Worm (Caenorhabditis elegans): ENCODE results near the gene F48F7.5.

Gene F48F7.5

ce11 chrX:13952347-13952746 is 23.1 kb upstream of the F48F7.5 start:
- TF ChIP-seq aha-1 (tag; optimal IDR thresholded peaks at IDR 0.05) (no peak), sptf-1 (tag; optimal IDR thresholded peaks at IDR 0.05) (no peak), pqm-1 (tag; optimal IDR thresholded peaks at IDR 0.05) (no peak), lsy-2 (tag; optimal IDR thresholded peaks at IDR 0.05) (no peak), nhr-90 (tag; optimal IDR thresholded peaks at IDR 0.05; ENCODE audit: poor library complexity) (no peak), efl-3 (GFP tag; optimal IDR thresholded peaks at IDR 0.05) (no peak), nhr-19 (GFP tag; conservative IDR thresholded peaks at IDR 0.05) (no peak), egl-13 (tag; optimal IDR thresholded peaks at IDR 0.05) (no peak), nhr-237 (tag; optimal IDR thresholded peaks at IDR 0.05) (no peak)

- TF ChIP-seq snu-23 (GFP tag; optimal IDR thresholded peaks at IDR 0.05) (no peak), irx-1 (tag; optimal IDR thresholded peaks at IDR 0.05) (no peak), elt-2 (tag; optimal IDR thresholded peaks at IDR 0.05) (no peak), fkh-10 (GFP tag; optimal IDR thresholded peaks at IDR 0.05) (no peak), sup-37 (GFP tag; optimal IDR thresholded peaks at IDR 0.05) (no peak), nhr-11 (tag; optimal IDR thresholded peaks at IDR 0.05) (no peak), hlh-17 (GFP tag; optimal IDR thresholded peaks at IDR 0.05; ENCODE audit: borderline replicate concordance) (no peak), lin-13 (GFP tag; optimal IDR thresholded peaks at IDR 0.05) (no peak), ztf-4 (tag; optimal IDR thresholded peaks at IDR 0.05) (no peak), alr-1 (tag; optimal IDR thresholded peaks at IDR 0.05; ENCODE audit: borderline replicate concordance) (no peak), rnt-1 (tag; optimal IDR thresholded peaks at IDR 0.05) (no peak), mdl-1 (tag; optimal IDR thresholded peaks at IDR 0.05) (no peak), lin-14 (GFP tag; optimal IDR thresholded peaks at IDR 0.05) (peak; percentile 16), pag-3 (tag; optimal IDR thresholded peaks at IDR 0.05; ENCODE audit: borderline replicate concordance, insufficient read depth) (no peak), nhr-12 (tag; optimal IDR thresholded peaks at IDR 0.05) (no peak), nhr-76 (tag; optimal IDR thresholded peaks at IDR 0.05) (no peak), skn-1 (tag; optimal IDR thresholded peaks at IDR 0.05) (peak; percentile 11), efl-1 (optimal IDR thresholded peaks at IDR 0.05) (no peak), efl-1 (GFP tag; optimal IDR thresholded peaks at IDR 0.05 in 1 of 2) (no peak), C34B4.2 (tag; optimal IDR thresholded peaks at IDR 0.05) (no peak), hpl-2 (GFP tag; optimal IDR thresholded peaks at IDR 0.05) (no peak), pax-3 (tag; optimal IDR thresholded peaks at IDR 0.05) (no peak), Y116A8C.19 (tag; optimal IDR thresholded peaks at IDR 0.05; ENCODE audit: borderline replicate concordance) (no peak), jun-1 (tag; optimal IDR thresholded peaks at IDR 0.05) (peak; percentile 17), elt-3 (tag; optimal IDR thresholded peaks at IDR 0.05) (no peak), aha-1 (tag; optimal IDR thresholded peaks at IDR 0.05) (no peak), ceh-8 (GFP tag; optimal IDR thresholded peaks at IDR 0.05) (no peak), sox-4 (tag; optimal IDR thresholded peaks at IDR 0.05) (no peak), efl-3 (GFP tag; optimal IDR thresholded peaks at IDR 0.05) (no peak), tbx-2 (tag; optimal IDR thresholded peaks at IDR 0.05) (peak; percentile 1), hlh-4 (tag; optimal IDR thresholded peaks at IDR 0.05) (no peak), nhr-19 (GFP tag; conservative IDR thresholded peaks at IDR 0.05) (no peak), dpl-1 (GFP tag; optimal IDR thresholded peaks at IDR 0.05) (no peak)
These were observed 17.0 kb upstream of the F48F7.5 start for ce11 chrX:13958451-13958850.

ce11 chrX:13959383-13959782 is 16.1 kb upstream of the F48F7.5 start:
- TF ChIP-seq egl-27 (tag; optimal IDR thresholded peaks at IDR 0.05) (no peak), lin-35 (GFP tag; optimal IDR thresholded peaks at IDR 0.05) (peak in 1 of 2 experiments; percentile 5), elt-2 (tag; optimal IDR thresholded peaks at IDR 0.05) (peak; percentile 31)

Measured in whole organism, L1 larva.